Fruit fly (Drosophila melanogaster) whole organism: ENCODE measurements around the gene CG32264.

Experiments used
- Dll ChIP-seq: fragments of >200 bp; optimal IDR thresholded peaks from 2 replicates; lab custom pipeline; 2017
- pan ChIP-seq: fragments of >200 bp; optimal IDR thresholded peaks from 2 replicates; lab custom pipeline; 2017
- psq ChIP-seq: fragments of >200 bp; optimal IDR thresholded peaks from 2 replicates; lab custom pipeline; 2017
- usp ChIP-seq: fragments of >200 bp; optimal IDR thresholded peaks from 2 replicates; lab custom pipeline; 2017; ENCODE audit warnings: missing biosample characterization, missing genetic modification characterization, mixed read lengths

dm6 chr3L:3706782-3707181 is 99.5 kb downstream of the CG32264 start:
- TF ChIP-seq Dll (lab: Kevin White, UChicago): no peak
- no peak for TF ChIP-seq psq (lab: Kevin White, UChicago)
- no peak for TF ChIP-seq usp (GFP tag; lab: Kevin White, UChicago)
- TF ChIP-seq pan: no peak
